Worm (Caenorhabditis elegans): Measurements from ENCODE around the gene imb-2.

DNA sequence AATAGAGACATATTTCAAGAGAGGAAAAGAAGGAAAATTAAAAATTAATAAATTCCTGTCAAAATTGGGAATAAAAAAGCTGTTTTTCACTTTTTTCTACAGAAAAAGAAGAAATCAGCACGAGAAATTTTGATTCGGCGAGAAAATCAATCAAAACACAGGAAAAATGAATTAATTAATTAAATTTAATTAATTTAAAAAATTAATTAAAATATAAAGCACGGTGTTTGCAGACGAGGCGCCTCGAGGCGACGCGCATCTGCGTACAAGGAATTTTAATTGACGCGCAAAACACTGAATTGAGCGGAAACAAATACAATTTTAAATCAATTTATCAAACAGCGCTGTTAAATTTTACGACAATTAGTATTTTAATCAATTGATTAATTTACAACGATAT is 44.3 kb upstream of the imb-2 start:
- no peak for TF ChIP-seq unc-55 (GFP tag; optimal IDR thresholded peaks at IDR 0.05)
- no peak for TF ChIP-seq nfya-1 (tag; optimal IDR thresholded peaks at IDR 0.05)
- no peak for TF ChIP-seq npax-4 (tag; optimal IDR thresholded peaks at IDR 0.05)
- no peak for TF ChIP-seq nhr-11 (tag; optimal IDR thresholded peaks at IDR 0.05)
- no peak for TF ChIP-seq pqm-1 (tag; optimal IDR thresholded peaks at IDR 0.05)
- no peak for TF ChIP-seq hlh-30 (tag; optimal IDR thresholded peaks at IDR 0.05; ENCODE audit: insufficient read depth)
- no peak for TF ChIP-seq elt-4 (tag; optimal IDR thresholded peaks at IDR 0.05)
- TF ChIP-seq ceh-18 (tag; optimal IDR thresholded peaks at IDR 0.05): no peak
- TF ChIP-seq hlh-13 (GFP tag; optimal IDR thresholded peaks at IDR 0.05): no peak
- TF ChIP-seq tbx-2 (tag; optimal IDR thresholded peaks at IDR 0.05): no peak
- TF ChIP-seq ceh-34 (tag; optimal IDR thresholded peaks at IDR 0.05): no peak
